Worm (Caenorhabditis elegans) whole organism, midembryonic: ENCODE data around the gene mca-2.

ENCODE experiments used
- T22C8.4 ChIP-seq: fragments of 200-800 bp; sonication (Bioruptor generic); IDR thresholded peaks from 2 replicates; pipeline ENCODE4 v1.3.6; 2022; ENCODE audit warnings: missing genetic modification characterization, missing compliant biosample characterization
- cog-1 ChIP-seq: sonication (generic microtip); optimal IDR thresholded peaks from 2 replicates; lab custom pipeline; 2016; ENCODE audit warnings: missing genetic modification characterization, missing compliant biosample characterization
- flt-1 ChIP-seq: fragments of 200-800 bp; sonication (Bioruptor generic); IDR thresholded peaks from 2 replicates; pipeline ENCODE4 v1.3.6; 2022; ENCODE audit warnings: missing genetic modification characterization, missing compliant biosample characterization
- klf-2 ChIP-seq: fragments of 200-800 bp; sonication (Bioruptor generic); conservative IDR thresholded peaks from 2 replicates; pipeline ENCODE4 v1.3.6; 2022; ENCODE audit warnings: missing genetic modification reagents, missing genetic modification characterization, missing compliant biosample characterization
- med-1 ChIP-seq: sonication (generic microtip); optimal IDR thresholded peaks from 2 replicates; lab custom pipeline; 2017; ENCODE audit warnings: missing genetic modification characterization, mild to moderate bottlenecking, missing compliant biosample characterization, antibody characterized with exemption, missing genetic modification reagents; ENCODE audit not compliant: insufficient read depth
- ref-1 ChIP-seq: fragments of 200-800 bp; sonication (Bioruptor generic); conservative IDR thresholded peaks from 2 replicates; pipeline ENCODE4 v1.3.6; 2022; ENCODE audit warnings: missing genetic modification reagents, missing genetic modification characterization, missing compliant biosample characterization
- tab-1 ChIP-seq: fragments of 200-800 bp; sonication (Bioruptor generic); IDR thresholded peaks from 2 replicates; pipeline ENCODE4 v1.3.6; 2022; ENCODE audit warnings: missing genetic modification characterization, missing compliant biosample characterization
- ztf-23 ChIP-seq: fragments of 200-800 bp; sonication (Bioruptor generic); IDR thresholded peaks from 2 replicates; pipeline ENCODE4 v1.3.6; 2022; ENCODE audit warnings: missing genetic modification reagents, missing genetic modification characterization, missing compliant biosample characterization
- ztf-29 ChIP-seq: fragments of 200-800 bp; sonication (Bioruptor generic); IDR thresholded peaks from 2 replicates; pipeline ENCODE4 v1.3.6; 2022; ENCODE audit warnings: missing genetic modification reagents, missing genetic modification characterization, missing compliant biosample characterization

Gene mca-2

ce11 chrIV:2065895-2066294 lies 17.9 kb upstream of the mca-2 start, which contains the start of gene arrd-26:
TSS of gene arrd-26 (plus strand) at chrIV:2066195.
- TF ChIP-seq tab-1 (GFP tag; lab: Robert Waterston, UW): no peak
- TF ChIP-seq T22C8.4: no peak
- no peak for TF ChIP-seq klf-2 (GFP tag; lab: Robert Waterston, UW)
- no peak for TF ChIP-seq med-1 (GFP tag; lab: Kevin White, UChicago)
- no peak for TF ChIP-seq cog-1 (tag; lab: Kevin White, UChicago)
- TF ChIP-seq ref-1 (GFP tag; lab: Robert Waterston, UW): no peak
- no peak for TF ChIP-seq ztf-29 (GFP tag; lab: Robert Waterston, UW)
- TF ChIP-seq flt-1 (GFP tag; lab: Robert Waterston, UW): no peak
- no peak for TF ChIP-seq ztf-23 (GFP tag; lab: Robert Waterston, UW)

ce11 chrIV:2077159-2077835 lies 6.5 kb upstream of the mca-2 start:
- TF ChIP-seq ref-1 (GFP tag; lab: Robert Waterston, UW) (no peak), cog-1 (tag; lab: Kevin White, UChicago) (no peak), T22C8.4 (no peak), ztf-23 (GFP tag; lab: Robert Waterston, UW) (no peak), flt-1 (GFP tag; lab: Robert Waterston, UW) (no peak), tab-1 (GFP tag; lab: Robert Waterston, UW) (no peak), klf-2 (GFP tag; lab: Robert Waterston, UW) (no peak), med-1 (GFP tag; lab: Kevin White, UChicago) (no peak), ztf-29 (GFP tag; lab: Robert Waterston, UW) (no peak)

- TF ChIP-seq cog-1 (tag; lab: Kevin White, UChicago): no peak
- TF ChIP-seq ref-1 (GFP tag; lab: Robert Waterston, UW): no peak
- TF ChIP-seq tab-1 (GFP tag; lab: Robert Waterston, UW): no peak
- no peak for TF ChIP-seq flt-1 (GFP tag; lab: Robert Waterston, UW)
- no peak for TF ChIP-seq med-1 (GFP tag; lab: Kevin White, UChicago)
- TF ChIP-seq klf-2 (GFP tag; lab: Robert Waterston, UW): no peak
- TF ChIP-seq T22C8.4: no peak
- no peak for TF ChIP-seq ztf-29 (GFP tag; lab: Robert Waterston, UW)
- no peak for TF ChIP-seq ztf-23 (GFP tag; lab: Robert Waterston, UW)
These were observed 3.5 kb upstream of the mca-2 start for ce11 chrIV:2080340-2080739.

ce11 chrIV:2083146-2083545 lies 688 bp upstream of the mca-2 start:
- TF ChIP-seq flt-1 (GFP tag; lab: Robert Waterston, UW) (0 out of 2 replicates have a peak, but pooled peaks have one; percentile 32), ztf-29 (GFP tag; lab: Robert Waterston, UW) (no peak), ztf-23 (GFP tag; lab: Robert Waterston, UW) (no peak), tab-1 (GFP tag; lab: Robert Waterston, UW) (no peak)

ce11 chrIV:2099771-2100170 lies 15.9 kb downstream of the mca-2 start, which contains the start of gene C23H5.11:
TSS of gene C23H5.11 (minus strand) at chrIV:2099871.
- TF ChIP-seq flt-1 (GFP tag; lab: Robert Waterston, UW) (no peak), klf-2 (GFP tag; lab: Robert Waterston, UW) (no peak), ztf-29 (GFP tag; lab: Robert Waterston, UW) (no peak), T22C8.4 (no peak), med-1 (GFP tag; lab: Kevin White, UChicago) (no peak), tab-1 (GFP tag; lab: Robert Waterston, UW) (no peak), ztf-23 (GFP tag; lab: Robert Waterston, UW) (no peak), cog-1 (tag; lab: Kevin White, UChicago) (no peak), ref-1 (GFP tag; lab: Robert Waterston, UW) (no peak)

ce11 chrIV:2102793-2103192 lies 19.0 kb downstream of the mca-2 start, which contains the start of gene C23H5.15:
TSS of gene C23H5.15 (minus strand) at chrIV:2102893.
- TF ChIP-seq tab-1 (GFP tag; lab: Robert Waterston, UW): no peak
- no peak for TF ChIP-seq ztf-23 (GFP tag; lab: Robert Waterston, UW)
- TF ChIP-seq cog-1 (tag; lab: Kevin White, UChicago): no peak
- TF ChIP-seq T22C8.4: no peak
- TF ChIP-seq med-1 (GFP tag; lab: Kevin White, UChicago): no peak
- no peak for TF ChIP-seq flt-1 (GFP tag; lab: Robert Waterston, UW)
- TF ChIP-seq klf-2 (GFP tag; lab: Robert Waterston, UW): no peak
- TF ChIP-seq ref-1 (GFP tag; lab: Robert Waterston, UW): no peak
- no peak for TF ChIP-seq ztf-29 (GFP tag; lab: Robert Waterston, UW)

- TF ChIP-seq med-1 (GFP tag; lab: Kevin White, UChicago) (no peak), tab-1 (GFP tag; lab: Robert Waterston, UW) (0 out of 2 replicates have a peak, but pooled peaks have one; percentile 7)
These were observed 22.9 kb downstream of the mca-2 start for ce11 chrIV:2106708-2107107.

ce11 chrIV:2111300-2111874 lies 27.6 kb downstream of the mca-2 start, which contains the start of gene che-6:
TSS of gene che-6 (minus strand) at chrIV:2111408.
- TF ChIP-seq ztf-29 (GFP tag; lab: Robert Waterston, UW): no peak
- no peak for TF ChIP-seq med-1 (GFP tag; lab: Kevin White, UChicago)

ce11 chrIV:2113362-2114056 lies 29.7 kb downstream of the mca-2 start, which contains the start of gene C23H5.8:
TSS of gene C23H5.8 (minus strand) at chrIV:2113412.
- TF ChIP-seq T22C8.4 (no peak), klf-2 (GFP tag; lab: Robert Waterston, UW) (no peak), tab-1 (GFP tag; lab: Robert Waterston, UW) (no peak), cog-1 (tag; lab: Kevin White, UChicago) (no peak), ztf-23 (GFP tag; lab: Robert Waterston, UW) (no peak), med-1 (GFP tag; lab: Kevin White, UChicago) (no peak), ref-1 (GFP tag; lab: Robert Waterston, UW) (no peak), ztf-29 (GFP tag; lab: Robert Waterston, UW) (no peak), flt-1 (GFP tag; lab: Robert Waterston, UW) (no peak)
